Worm (Caenorhabditis elegans): Measurements from ENCODE around the gene Y8A9A.2.

Y8A9A.2 gene

DNA sequence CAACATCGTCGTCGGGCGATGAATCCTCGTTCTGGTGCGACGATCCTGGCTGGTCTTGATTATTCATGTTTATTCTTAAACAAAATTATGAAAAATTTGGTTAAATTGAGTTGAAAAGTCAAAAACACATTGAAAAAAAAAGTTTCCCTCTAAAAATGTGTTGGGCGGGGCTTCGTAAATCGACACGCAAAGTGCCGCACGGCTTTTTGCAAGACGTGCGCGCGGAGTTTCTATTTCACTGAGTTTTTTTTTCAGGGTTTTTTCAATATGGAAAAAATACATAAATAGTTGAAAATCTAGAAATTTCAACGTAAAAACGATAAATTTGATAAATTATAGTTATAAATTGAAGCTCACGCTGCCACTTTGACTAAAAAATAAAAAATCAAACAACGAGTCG lies 12.7 kb downstream of the Y8A9A.2 start, which contains the start of gene F54D10.5 (continued):
- TF ChIP-seq ref-2 (tag; optimal IDR thresholded peaks at IDR 0.05) (no peak), hlh-8 (tag; optimal IDR thresholded peaks at IDR 0.05) (no peak), pat-9 (tag; optimal IDR thresholded peaks at IDR 0.05) (no peak), tbx-2 (tag; optimal IDR thresholded peaks at IDR 0.05) (peak; percentile 74), nfya-1 (tag; optimal IDR thresholded peaks at IDR 0.05) (peak; percentile 70), syd-9 (tag; optimal IDR thresholded peaks at IDR 0.05) (no peak), ahr-1 (tag; optimal IDR thresholded peaks at IDR 0.05) (no peak), ceh-14 (tag; optimal IDR thresholded peaks at IDR 0.05) (no peak), ama-1 (optimal IDR thresholded peaks at IDR 0.05) (no peak), ceh-34 (tag; optimal IDR thresholded peaks at IDR 0.05) (no peak), ceh-18 (tag; optimal IDR thresholded peaks at IDR 0.05) (peak; percentile 32), dve-1 (tag; optimal IDR thresholded peaks at IDR 0.05) (no peak), T23F11.4 (GFP tag; optimal IDR thresholded peaks at IDR 0.05) (no peak), fkh-6 (tag; optimal IDR thresholded peaks at IDR 0.05) (no peak), che-1 (tag; optimal IDR thresholded peaks at IDR 0.05) (no peak), madf-2 (tag; optimal IDR thresholded peaks at IDR 0.05) (no peak), ceh-6 (GFP tag; optimal IDR thresholded peaks at IDR 0.05) (no peak), fkh-10 (GFP tag; optimal IDR thresholded peaks at IDR 0.05) (no peak), sox-2 (GFP tag; IDR thresholded peaks at IDR 0.05) (no peak), dmd-4 (tag; optimal IDR thresholded peaks at IDR 0.05; ENCODE audit: borderline replicate concordance) (no peak), unc-86 (tag; optimal IDR thresholded peaks at IDR 0.05) (peak; percentile 45), ceh-2 (tag; optimal IDR thresholded peaks at IDR 0.05) (no peak), fax-1 (tag; optimal IDR thresholded peaks at IDR 0.05) (no peak), C38D4.7 (GFP tag; optimal IDR thresholded peaks at IDR 0.05) (no peak), mec-3 (tag; optimal IDR thresholded peaks at IDR 0.05; ENCODE audit: borderline replicate concordance) (no peak), sox-4 (tag; optimal IDR thresholded peaks at IDR 0.05) (peak; percentile 4), Y22D7AL.16 (tag; optimal IDR thresholded peaks at IDR 0.05) (no peak), zip-5 (tag; optimal IDR thresholded peaks at IDR 0.05) (no peak), F13H6.1 (tag; optimal IDR thresholded peaks at IDR 0.05) (no peak), pha-2 (tag; optimal IDR thresholded peaks at IDR 0.05) (no peak), pag-3 (tag; optimal IDR thresholded peaks at IDR 0.05; ENCODE audit: borderline replicate concordance) (no peak), elt-2 (tag; optimal IDR thresholded peaks at IDR 0.05) (peak; percentile 78), K02D7.2 (tag; optimal IDR thresholded peaks at IDR 0.05) (peak; percentile 45), pros-1 (tag; optimal IDR thresholded peaks at IDR 0.05) (no peak), nhr-11 (tag; optimal IDR thresholded peaks at IDR 0.05) (no peak)

DNA sequence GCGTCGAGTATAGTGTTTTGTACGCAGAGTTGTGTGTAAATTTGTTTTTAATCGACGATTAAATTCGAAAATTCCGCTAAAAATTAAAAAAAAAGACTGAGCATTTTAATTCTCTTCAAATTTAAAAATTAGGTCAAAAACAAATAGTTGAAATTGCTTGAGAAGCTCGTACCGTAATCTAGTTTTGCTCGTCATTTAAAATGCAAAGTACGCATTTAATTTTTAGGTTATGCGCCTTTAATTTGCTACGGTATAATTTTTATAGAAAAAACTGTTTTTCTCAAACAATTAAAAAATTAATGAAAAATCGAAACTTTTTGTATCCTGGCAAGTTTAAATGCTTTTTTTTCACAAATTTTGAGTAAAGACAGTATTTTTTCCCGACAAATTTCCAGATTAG lies 13.2 kb downstream of the Y8A9A.2 start:
- no peak for TF ChIP-seq ceh-34 (tag; optimal IDR thresholded peaks at IDR 0.05)
- TF ChIP-seq unc-55 (GFP tag; optimal IDR thresholded peaks at IDR 0.05), result no peak
- TF ChIP-seq ceh-19 (GFP tag; optimal IDR thresholded peaks at IDR 0.05), result no peak
- no peak for TF ChIP-seq pax-1 (tag; optimal IDR thresholded peaks at IDR 0.05)
- TF ChIP-seq pag-3 (tag; optimal IDR thresholded peaks at IDR 0.05; ENCODE audit: borderline replicate concordance), result no peak
- TF ChIP-seq eyg-1 (tag; optimal IDR thresholded peaks at IDR 0.05), result no peak
- no peak for TF ChIP-seq pat-9 (tag; optimal IDR thresholded peaks at IDR 0.05)
- no peak for TF ChIP-seq elt-2 (tag; optimal IDR thresholded peaks at IDR 0.05)
- TF ChIP-seq ztf-16 (tag; optimal IDR thresholded peaks at IDR 0.05), result no peak
- no peak for TF ChIP-seq C38D4.7 (GFP tag; optimal IDR thresholded peaks at IDR 0.05)
- no peak for TF ChIP-seq ceh-48 (tag; optimal IDR thresholded peaks at IDR 0.05)
- no peak for TF ChIP-seq Y22D7AL.16 (tag; optimal IDR thresholded peaks at IDR 0.05)
- TF ChIP-seq pqm-1 (tag; optimal IDR thresholded peaks at IDR 0.05), result no peak

DNA sequence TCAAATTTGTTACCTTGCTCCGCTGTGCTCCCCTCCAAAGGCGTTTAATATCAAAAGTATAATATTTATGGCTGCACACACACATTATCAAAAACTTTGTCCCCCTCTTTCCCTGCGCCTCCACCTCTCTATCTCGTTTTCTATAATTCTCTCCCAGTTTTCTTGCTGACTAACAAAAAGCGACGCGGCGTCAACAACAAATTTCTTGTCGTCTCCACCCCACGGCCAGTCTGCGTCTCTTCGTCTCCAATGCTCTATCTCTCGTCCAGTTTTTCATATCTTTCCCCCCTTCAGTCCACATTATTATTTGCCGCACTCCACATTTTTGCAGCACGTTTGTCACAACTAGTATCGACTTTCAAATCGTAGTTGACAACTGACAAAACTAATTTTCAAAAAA lies 15.1 kb downstream of the Y8A9A.2 start:
- TF ChIP-seq madf-2 (tag; optimal IDR thresholded peaks at IDR 0.05) (no peak), unc-42 (tag; optimal IDR thresholded peaks at IDR 0.05) (peak; percentile 15), F13H6.1 (tag; optimal IDR thresholded peaks at IDR 0.05) (no peak), odd-2 (tag; optimal IDR thresholded peaks at IDR 0.05) (no peak), ceh-14 (tag; optimal IDR thresholded peaks at IDR 0.05) (peak; percentile 11), hlh-15 (tag; optimal IDR thresholded peaks at IDR 0.05) (no peak), lin-11 (tag; optimal IDR thresholded peaks at IDR 0.05) (no peak), tbx-2 (tag; optimal IDR thresholded peaks at IDR 0.05) (peak; percentile 47), pha-2 (tag; optimal IDR thresholded peaks at IDR 0.05) (no peak), pax-1 (tag; optimal IDR thresholded peaks at IDR 0.05) (no peak), ceh-18 (tag; optimal IDR thresholded peaks at IDR 0.05) (peak; percentile 35), rnt-1 (tag; optimal IDR thresholded peaks at IDR 0.05) (peak; percentile 27), fax-1 (tag; optimal IDR thresholded peaks at IDR 0.05) (no peak), nfya-1 (tag; optimal IDR thresholded peaks at IDR 0.05) (peak; percentile 34), unc-55 (GFP tag; optimal IDR thresholded peaks at IDR 0.05) (peak; percentile 49), K09A11.1 (tag; optimal IDR thresholded peaks at IDR 0.05; ENCODE audit: insufficient read depth) (no peak)
